Worm (Caenorhabditis elegans): ENCODE measurements around the gene klc-1.

DNA sequence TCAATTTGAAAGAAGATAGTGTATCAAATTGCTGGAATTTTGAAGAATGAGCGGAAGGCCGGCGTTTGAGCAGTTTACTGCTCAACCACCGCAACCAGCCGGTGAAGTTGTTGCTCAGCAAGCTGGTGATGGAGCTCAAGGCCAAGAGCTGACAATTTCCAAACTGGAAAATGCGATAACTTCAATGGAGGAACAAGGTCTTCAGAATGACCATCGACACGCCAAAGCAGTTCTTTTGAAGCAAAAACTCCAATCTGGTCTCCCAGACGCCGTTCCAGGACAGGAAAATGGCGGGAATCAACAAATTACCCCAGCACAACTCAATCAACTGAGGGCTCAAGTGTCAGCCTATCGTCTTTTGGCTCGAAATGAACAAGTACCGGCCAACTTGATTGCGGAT lies 42.5 kb downstream of the klc-1 start:
- TF ChIP-seq nhr-10 (tag; optimal IDR thresholded peaks at IDR 0.05) (no peak), ztf-4 (tag; optimal IDR thresholded peaks at IDR 0.05) (no peak), fos-1 (tag; optimal IDR thresholded peaks at IDR 0.05) (no peak), unc-62 (GFP tag; optimal IDR thresholded peaks at IDR 0.05) (no peak), nhr-77 (tag; optimal IDR thresholded peaks at IDR 0.05) (no peak)

Data from whole organism, L2 larva.